Fruit fly (Drosophila melanogaster): ENCODE results near the gene 7B2.

DNA sequence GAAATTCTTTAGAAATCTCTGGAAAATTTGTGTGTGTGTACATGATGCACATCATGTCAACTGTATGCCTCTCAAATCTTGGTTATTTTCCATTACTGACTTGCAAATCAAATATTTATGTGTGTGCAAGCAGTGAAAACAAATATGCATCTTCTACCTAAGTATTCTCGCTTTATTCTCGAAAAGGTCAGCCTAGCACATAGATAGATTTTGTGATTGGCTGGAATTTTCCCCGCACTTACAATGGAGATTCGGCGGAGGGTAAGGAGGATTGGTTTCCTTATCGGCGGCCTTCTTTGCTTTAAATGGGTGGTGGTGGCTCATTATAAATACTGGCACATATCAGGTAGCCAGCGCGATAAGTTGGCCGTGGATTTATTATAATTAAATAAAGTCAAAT lies 48.7 kb upstream of the 7B2 start:
- TF ChIP-seq CG8478 (optimal IDR thresholded peaks at IDR 0.05) (no peak), CTCF (optimal IDR thresholded peaks at IDR 0.05) (no peak)

All from S2 (cell line).